Fruit fly (Drosophila melanogaster) whole organism, embryonic: ENCODE measurements around the gene mRpL51.
A peak's percentile ranks its signal among the peaks of the same experiment; 100 is the strongest.

Source experiments
- Adf1 ChIP-seq: fragments of 200-800 bp; sonication (Bioruptor generic); IDR thresholded peaks from 2 replicates; pipeline ENCODE4 v1.3.6; 2022; ENCODE audit warnings: missing biosample characterization, missing genetic modification characterization
- Aef1 ChIP-seq: fragments of 200-800 bp; sonication (Bioruptor generic); IDR thresholded peaks from 3 replicates; pipeline ENCODE4 v1.3.6; 2022; ENCODE audit warnings: missing biosample characterization, missing genetic modification characterization
- CG10979 ChIP-seq: fragments of 200-800 bp; sonication (Bioruptor generic); optimal IDR thresholded peaks from 2 replicates; lab custom pipeline; 2018; ENCODE audit warnings: missing biosample characterization, mild to moderate bottlenecking, missing genetic modification characterization, moderate library complexity
- CG11504 ChIP-seq: fragments of 200-800 bp; sonication (Bioruptor generic); optimal IDR thresholded peaks from 3 replicates; lab custom pipeline; 2019; ENCODE audit warnings: missing biosample characterization, mild to moderate bottlenecking, missing genetic modification characterization, moderate library complexity
- CG11723 ChIP-seq: fragments of 200-800 bp; sonication (Bioruptor generic); optimal IDR thresholded peaks from 2 replicates; lab custom pipeline; 2017; ENCODE audit warnings: missing biosample characterization, mild to moderate bottlenecking, missing genetic modification characterization
- CG12744 ChIP-seq: fragments of 200-800 bp; sonication (Bioruptor generic); optimal IDR thresholded peaks from 2 replicates; lab custom pipeline; 2016; ENCODE audit warnings: missing biosample characterization, missing genetic modification characterization
- CG13287 ChIP-seq: fragments of 200-800 bp; sonication (Bioruptor generic); IDR thresholded peaks from 2 replicates; pipeline ENCODE4 v1.3.6; 2022; ENCODE audit warnings: missing biosample characterization, missing genetic modification characterization; ENCODE audit not compliant: partially characterized antibody
- CG14965 ChIP-seq: fragments of 200-800 bp; sonication (Bioruptor generic); optimal IDR thresholded peaks from 2 replicates; lab custom pipeline; 2016; ENCODE audit warnings: missing biosample characterization, missing genetic modification characterization, borderline replicate concordance
- CG1603 ChIP-seq: fragments of 200-800 bp; sonication (Bioruptor generic); optimal IDR thresholded peaks from 2 replicates; lab custom pipeline; 2019; ENCODE audit warnings: missing biosample characterization, mild to moderate bottlenecking, missing genetic modification characterization, moderate library complexity
- CG18764 ChIP-seq: fragments of 200-800 bp; sonication (Bioruptor generic); optimal IDR thresholded peaks from 3 replicates; lab custom pipeline; 2016; ENCODE audit warnings: missing biosample characterization, missing genetic modification characterization
- CG2678 ChIP-seq: fragments of 200-800 bp; sonication (Bioruptor generic); optimal IDR thresholded peaks from 3 replicates; lab custom pipeline; 2019; ENCODE audit warnings: missing biosample characterization, mild to moderate bottlenecking, missing genetic modification characterization, moderate library complexity
- CG32532 ChIP-seq: fragments of 200-800 bp; sonication (Bioruptor generic); IDR thresholded peaks from 2 replicates; pipeline ENCODE4 v1.3.6; 2022; ENCODE audit warnings: missing biosample characterization, missing genetic modification characterization
- CG34376 ChIP-seq: fragments of 200-800 bp; sonication (Bioruptor generic); optimal IDR thresholded peaks from 2 replicates; lab custom pipeline; 2018; ENCODE audit warnings: missing biosample characterization, mild to moderate bottlenecking, missing genetic modification characterization
- CG42726 ChIP-seq: fragments of 200-800 bp; sonication (Bioruptor generic); IDR thresholded peaks from 2 replicates; pipeline ENCODE4 v1.3.6; 2022; ENCODE audit warnings: missing biosample characterization, missing genetic modification characterization; ENCODE audit not compliant: partially characterized antibody
- CG7271 ChIP-seq: fragments of 200-800 bp; sonication (Bioruptor generic); optimal IDR thresholded peaks from 2 replicates; lab custom pipeline; 2018; ENCODE audit warnings: missing biosample characterization, mild to moderate bottlenecking, missing genetic modification characterization, moderate library complexity
- CG7372 ChIP-seq: fragments of 200-800 bp; sonication (Bioruptor generic); IDR thresholded peaks from 2 replicates; pipeline ENCODE4 v1.3.6; 2022; ENCODE audit warnings: missing biosample characterization, missing genetic modification characterization
- CG7987 ChIP-seq: fragments of 200-800 bp; sonication (Bioruptor generic); optimal IDR thresholded peaks from 2 replicates; lab custom pipeline; 2018; ENCODE audit warnings: missing biosample characterization, mild to moderate bottlenecking, missing genetic modification characterization, moderate library complexity
- CG8089 ChIP-seq: fragments of 200-800 bp; sonication (Bioruptor generic); optimal IDR thresholded peaks from 3 replicates; lab custom pipeline; 2016; ENCODE audit warnings: missing biosample characterization, missing genetic modification characterization
- CG8924 ChIP-seq: fragments of 200-800 bp; optimal IDR thresholded peaks from 3 replicates; lab custom pipeline; 2019; ENCODE audit warnings: missing biosample characterization, mild to moderate bottlenecking, missing genetic modification characterization, moderate library complexity
- CG8944 ChIP-seq: fragments of 200-800 bp; sonication (Bioruptor generic); optimal IDR thresholded peaks from 3 replicates; lab custom pipeline; 2016; ENCODE audit warnings: missing biosample characterization, missing genetic modification characterization
- CG9609 ChIP-seq: fragments of 200-800 bp; sonication (Bioruptor generic); optimal IDR thresholded peaks from 3 replicates; lab custom pipeline; 2016; ENCODE audit warnings: missing biosample characterization, missing genetic modification characterization
- D19B ChIP-seq: fragments of 200-800 bp; sonication (Bioruptor generic); optimal IDR thresholded peaks from 2 replicates; lab custom pipeline; 2017; ENCODE audit warnings: missing biosample characterization, mild to moderate bottlenecking, missing genetic modification characterization
- Drgx ChIP-seq: fragments of 200-800 bp; sonication (Bioruptor generic); IDR thresholded peaks from 2 replicates; pipeline ENCODE4 v1.3.6; 2022; ENCODE audit warnings: missing biosample characterization, missing genetic modification characterization
- H15 ChIP-seq: fragments of 200-800 bp; sonication (Bioruptor generic); IDR thresholded peaks from 3 replicates; pipeline ENCODE4 v1.3.6; 2022; ENCODE audit warnings: missing biosample characterization, missing genetic modification characterization
- Hr51 ChIP-seq, 2 experiments: fragments of 200-800 bp; sonication (Bioruptor generic); optimal IDR thresholded peaks; 2 replicates in 1 of 2; 3 replicates in 1 of 2; lab custom pipeline; 2016 to 2018; ENCODE audit warnings: missing biosample characterization in 2 of 2, missing genetic modification characterization in 2 of 2, mild to moderate bottlenecking in 1 of 2, moderate library complexity in 1 of 2
- Mad ChIP-seq: fragments of 200-800 bp; sonication (Bioruptor generic); optimal IDR thresholded peaks from 2 replicates; lab custom pipeline; 2016; ENCODE audit warnings: missing biosample characterization, missing genetic modification characterization
- Oli ChIP-seq: fragments of 200-800 bp; sonication (Bioruptor generic); optimal IDR thresholded peaks from 2 replicates; lab custom pipeline; 2018; ENCODE audit warnings: missing biosample characterization, mild to moderate bottlenecking, missing genetic modification characterization, moderate library complexity
- Sin3A ChIP-seq: fragments of >200 bp; optimal IDR thresholded peaks from 2 replicates; lab custom pipeline; 2018
- abd-A ChIP-seq: fragments of 200-800 bp; sonication (Bioruptor generic); optimal IDR thresholded peaks from 3 replicates; lab custom pipeline; 2019; ENCODE audit warnings: missing biosample characterization, mild to moderate bottlenecking, missing genetic modification characterization, moderate library complexity
- bbx ChIP-seq: fragments of 200-800 bp; sonication (Bioruptor generic); IDR thresholded peaks from 2 replicates; pipeline ENCODE4 v1.3.6; 2022; ENCODE audit warnings: missing biosample characterization, missing genetic modification characterization; ENCODE audit not compliant: partially characterized antibody
- chinmo ChIP-seq: fragments of 200-800 bp; sonication (Bioruptor generic); IDR thresholded peaks from 4 replicates; pipeline ENCODE4 v1.3.6; 2022; ENCODE audit warnings: missing biosample characterization, missing genetic modification characterization; ENCODE audit not compliant: partially characterized antibody
- croc ChIP-seq: fragments of 200-800 bp; sonication (Bioruptor generic); conservative IDR thresholded peaks from 3 replicates; pipeline ENCODE4 v1.3.6; 2022; ENCODE audit warnings: missing biosample characterization, missing genetic modification characterization
- crp ChIP-seq, 2 experiments: fragments of 200-800 bp; sonication (Bioruptor generic); optimal IDR thresholded peaks; 2 replicates in 1 of 2; 3 replicates in 1 of 2; lab custom pipeline; 2017; ENCODE audit warnings: missing biosample characterization in 2 of 2, missing genetic modification characterization in 2 of 2, mild to moderate bottlenecking in 1 of 2, moderate library complexity in 1 of 2
- da ChIP-seq: fragments of 200-800 bp; sonication (Bioruptor generic); optimal IDR thresholded peaks from 2 replicates; lab custom pipeline; 2016; ENCODE audit warnings: missing biosample characterization, missing genetic modification characterization
- dm ChIP-seq: fragments of 200-800 bp; sonication (Bioruptor generic); optimal IDR thresholded peaks from 3 replicates; lab custom pipeline; 2016; ENCODE audit warnings: missing biosample characterization, missing genetic modification characterization
- gsb ChIP-seq: fragments of 200-800 bp; sonication (Bioruptor generic); IDR thresholded peaks from 2 replicates; pipeline ENCODE4 v1.3.6; 2022; ENCODE audit warnings: missing biosample characterization, missing genetic modification characterization
- kah ChIP-seq: fragments of 200-800 bp; sonication (Bioruptor generic); optimal IDR thresholded peaks from 2 replicates; lab custom pipeline; 2018; ENCODE audit warnings: missing biosample characterization, mild to moderate bottlenecking, missing genetic modification characterization
- knrl ChIP-seq: fragments of 200-800 bp; sonication (Bioruptor generic); IDR thresholded peaks from 3 replicates; pipeline ENCODE4 v1.3.6; 2022; ENCODE audit warnings: missing biosample characterization, missing genetic modification characterization; ENCODE audit not compliant: partially characterized antibody
- mirr ChIP-seq: fragments of 200-800 bp; sonication (Bioruptor generic); optimal IDR thresholded peaks from 3 replicates; lab custom pipeline; 2018; ENCODE audit warnings: missing biosample characterization, mild to moderate bottlenecking, missing genetic modification characterization
- nerfin-1 ChIP-seq: fragments of 200-800 bp; sonication (Bioruptor generic); optimal IDR thresholded peaks from 3 replicates; lab custom pipeline; 2019; ENCODE audit warnings: missing biosample characterization, mild to moderate bottlenecking, missing genetic modification characterization, moderate library complexity
- nmo ChIP-seq: fragments of 200-800 bp; sonication (Bioruptor generic); optimal IDR thresholded peaks from 2 replicates; lab custom pipeline; 2018; ENCODE audit warnings: missing biosample characterization, mild to moderate bottlenecking, missing genetic modification characterization, moderate library complexity
- pita ChIP-seq: fragments of 200-800 bp; sonication (Bioruptor generic); optimal IDR thresholded peaks from 2 replicates; lab custom pipeline; 2017; ENCODE audit warnings: missing biosample characterization, mild to moderate bottlenecking, missing genetic modification characterization
- salm ChIP-seq: fragments of 200-800 bp; sonication (Bioruptor generic); optimal IDR thresholded peaks from 2 replicates; lab custom pipeline; 2018; ENCODE audit warnings: missing biosample characterization, mild to moderate bottlenecking, missing genetic modification characterization
- sens-2 ChIP-seq: fragments of 200-800 bp; sonication (Bioruptor generic); IDR thresholded peaks from 2 replicates; pipeline ENCODE4 v1.3.6; 2022; ENCODE audit warnings: missing biosample characterization, missing genetic modification characterization
- sima ChIP-seq: fragments of 200-800 bp; sonication (Bioruptor generic); optimal IDR thresholded peaks from 2 replicates; lab custom pipeline; 2016; ENCODE audit warnings: missing biosample characterization, missing genetic modification characterization
- sug ChIP-seq: fragments of 200-800 bp; optimal IDR thresholded peaks from 2 replicates; lab custom pipeline; 2019; ENCODE audit warnings: missing biosample characterization, mild to moderate bottlenecking, missing genetic modification characterization, moderate library complexity
- tna ChIP-seq: fragments of 200-800 bp; sonication (Bioruptor generic); IDR thresholded peaks from 2 replicates; pipeline ENCODE4 v1.3.6; 2022; ENCODE audit warnings: missing biosample characterization, missing genetic modification characterization; ENCODE audit not compliant: partially characterized antibody
- zen2 ChIP-seq: fragments of 200-800 bp; sonication (Bioruptor generic); IDR thresholded peaks from 3 replicates; pipeline ENCODE4 v1.3.6; 2022; ENCODE audit warnings: missing biosample characterization, missing genetic modification characterization; ENCODE audit not compliant: partially characterized antibody

Gene mRpL51

dm6 chr2L:8534515-8535295 lies 17.5 kb upstream of the mRpL51 start (continued):
- TF ChIP-seq CG8924 (tag; lab: Kevin White, UChicago) (peak; percentile 94), CG12744 (GFP tag; lab: Kevin White, UChicago) (peak; percentile 83), CG7987 (GFP tag; lab: Kevin White, UChicago) (peak; percentile 89), Adf1 (GFP tag; lab: Robert Waterston, UW) (no peak; the same call in 1 of the 2 replicates), CG11504 (tag; lab: Kevin White, UChicago) (peak; percentile 97), mirr (peak; percentile 56), CG32532 (GFP tag; lab: Robert Waterston, UW) (peak; percentile 75), sens-2 (GFP tag; lab: Robert Waterston, UW) (peak; percentile 88), Drgx (peak; percentile 97), knrl (GFP tag; lab: Robert Waterston, UW) (peak; percentile 65; the same call in 1 of the 3 replicates), pita (GFP tag; lab: Kevin White, UChicago) (no peak), CG42726 (GFP tag; lab: Robert Waterston, UW) (no peak), tna (GFP tag; lab: Robert Waterston, UW) (peak; percentile 57), nmo (peak; percentile 98), kah (GFP tag; lab: Kevin White, UChicago) (peak; percentile 95), Aef1 (GFP tag; lab: Robert Waterston, UW) (peak; percentile 92), da (peak; percentile 64), D19B (GFP tag; lab: Kevin White, UChicago) (peak; percentile 50), chinmo (GFP tag; lab: Robert Waterston, UW) (peak; percentile 90; the same call in 3 of the 4 replicates), CG14965 (GFP tag; lab: Kevin White, UChicago) (no peak), sima (GFP tag; lab: Kevin White, UChicago) (peak; percentile 7), crp (GFP tag; optimal IDR thresholded peaks at IDR 0.05; lab: Kevin White, UChicago) (peak; percentile 15 to 68), Hr51 (GFP tag; optimal IDR thresholded peaks at IDR 0.05; lab: Kevin White, UChicago) (peak; percentile 81 to 99), dm (GFP tag; lab: Kevin White, UChicago) (peak; percentile 75), CG7372 (GFP tag; lab: Robert Waterston, UW) (peak; percentile 94), CG11723 (peak; percentile 87), CG8944 (peak; percentile 69), abd-A (tag; lab: Kevin White, UChicago) (peak; percentile 86), CG34376 (peak; percentile 88), CG1603 (tag; lab: Kevin White, UChicago) (peak; percentile 94), CG8089 (GFP tag; lab: Kevin White, UChicago) (peak; percentile 83), CG10979 (tag; lab: Kevin White, UChicago) (peak; percentile 97), gsb (GFP tag; lab: Robert Waterston, UW) (peak; percentile 85), zen2 (GFP tag; lab: Robert Waterston, UW) (no peak; the same call in 2 of the 3 replicates), nerfin-1 (tag; lab: Kevin White, UChicago) (peak; percentile 95), H15 (GFP tag; lab: Robert Waterston, UW) (peak; percentile 94), CG18764 (GFP tag; lab: Kevin White, UChicago) (peak; percentile 90), CG2678 (tag; lab: Kevin White, UChicago) (peak; percentile 97), CG9609 (GFP tag; lab: Kevin White, UChicago) (peak; percentile 72), croc (peak; percentile 96), CG13287 (GFP tag; lab: Robert Waterston, UW) (peak; percentile 69), Mad (GFP tag; lab: Kevin White, UChicago) (peak; percentile 93), bbx (GFP tag; lab: Robert Waterston, UW) (no peak; the same call in 1 of the 2 replicates), Oli (peak; percentile 98), CG7271 (tag; lab: Kevin White, UChicago) (peak; percentile 60), salm (tag; lab: Kevin White, UChicago) (peak; percentile 96), sug (tag; lab: Kevin White, UChicago) (peak; percentile 78), Sin3A (lab: Kevin White, UChicago) (no peak)
